Worm (Caenorhabditis elegans) whole organism, L1 larva: Measurements from ENCODE around the gene ZC250.2.
"Not testable (repeated sequence)": the region's sequence is repeated elsewhere in the genome, so short reads cannot be mapped to it uniquely, and the experiment has no call there.

ENCODE experiments used
- C34B4.2 ChIP-seq: sonication (generic microtip); optimal IDR thresholded peaks from 2 replicates; lab custom pipeline; 2017; ENCODE audit warnings: mild to moderate bottlenecking, missing genetic modification characterization, missing compliant biosample characterization
- aha-1 ChIP-seq: fragments of 150-350 bp; optimal IDR thresholded peaks from 2 replicates; lab custom pipeline; 2014; ENCODE audit warnings: missing biosample characterization, missing genetic modification characterization
- blmp-1 ChIP-seq: fragments of 150-350 bp; optimal IDR thresholded peaks from 2 replicates; lab custom pipeline; 2014; ENCODE audit warnings: missing biosample characterization, missing genetic modification characterization
- ceh-63 ChIP-seq: fragments of 200-800 bp; sonication (Bioruptor generic); optimal IDR thresholded peaks from 2 replicates; lab custom pipeline; 2018; ENCODE audit warnings: mild to moderate bottlenecking, missing genetic modification characterization, missing compliant biosample characterization
- ceh-88 ChIP-seq: fragments of 200-800 bp; sonication (Bioruptor generic); IDR thresholded peaks from 2 replicates; pipeline ENCODE4 v1.3.6; 2022; ENCODE audit warnings: missing genetic modification characterization, missing compliant biosample characterization
- ceh-90 ChIP-seq: sonication (generic microtip); optimal IDR thresholded peaks from 2 replicates; lab custom pipeline; 2016; ENCODE audit warnings: missing genetic modification characterization, missing compliant biosample characterization
- dpl-1 ChIP-seq, 3 experiments: fragments of 150-350 bp in 2 of 3; sonication (generic microtip) in 1 of 3; optimal IDR thresholded peaks; 2 replicates each; lab custom pipeline; 2014 to 2017; ENCODE audit warnings: missing biosample characterization in 3 of 3, missing genetic modification characterization in 3 of 3, missing genetic modification reagents in 3 of 3
- dsc-1 ChIP-seq: sonication (generic microtip); optimal IDR thresholded peaks from 2 replicates; lab custom pipeline; 2016; ENCODE audit warnings: mild to moderate bottlenecking, missing genetic modification characterization, missing compliant biosample characterization
- efl-1 ChIP-seq, 4 experiments: fragments of 150-350 bp; optimal IDR thresholded peaks in 3 of 4; peaks in 1 of 4; 1 replicate in 1 of 4; 2 replicates in 3 of 4; lab custom pipeline; 2014; ENCODE audit warnings: missing biosample characterization in 2 of 4, missing genetic modification characterization in 2 of 4, missing genetic modification reagents in 2 of 4
- egl-27 ChIP-seq, 2 experiments: fragments of 150-350 bp in 1 of 2; sonication (generic microtip); optimal IDR thresholded peaks; 3 replicates each; lab custom pipeline; 2017 to 2018; ENCODE audit warnings: missing biosample characterization in 2 of 2, missing genetic modification characterization in 2 of 2, missing genetic modification reagents in 2 of 2
- ets-5 ChIP-seq: fragments of 200-800 bp; sonication (Bioruptor generic); IDR thresholded peaks from 2 replicates; pipeline ENCODE4 v1.3.6; 2022; ENCODE audit warnings: missing genetic modification characterization, missing compliant biosample characterization
- grh-1 ChIP-seq: fragments of 200-800 bp; sonication (Bioruptor generic); IDR thresholded peaks from 2 replicates; pipeline ENCODE4 v1.3.6; 2022; ENCODE audit warnings: missing genetic modification reagents, missing genetic modification characterization, missing compliant biosample characterization
- hlh-17 ChIP-seq: fragments of 200-800 bp; sonication (Bioruptor generic); optimal IDR thresholded peaks from 2 replicates; lab custom pipeline; 2018; ENCODE audit warnings: missing genetic modification characterization, mild to moderate bottlenecking, missing compliant biosample characterization, moderate library complexity, borderline replicate concordance
- hpl-2 ChIP-seq: fragments of 150-350 bp; optimal IDR thresholded peaks from 2 replicates; lab custom pipeline; 2014; ENCODE audit warnings: missing biosample characterization, missing genetic modification reagents, missing genetic modification characterization
- irx-1 ChIP-seq: sonication (generic microtip); optimal IDR thresholded peaks from 2 replicates; lab custom pipeline; 2016; ENCODE audit warnings: missing genetic modification characterization, missing compliant biosample characterization
- isw-1 ChIP-seq: fragments of 200-800 bp; sonication (Bioruptor generic); IDR thresholded peaks from 2 replicates; pipeline ENCODE4 v1.3.6; 2022; ENCODE audit warnings: missing genetic modification characterization, missing compliant biosample characterization
- lin-39 ChIP-seq: fragments of 150-350 bp; optimal IDR thresholded peaks from 2 replicates; lab custom pipeline; 2014; ENCODE audit warnings: missing biosample characterization, missing genetic modification reagents, missing genetic modification characterization
- mab-9 ChIP-seq: fragments of 200-800 bp; sonication (Bioruptor generic); IDR thresholded peaks from 2 replicates; pipeline ENCODE4 v1.3.6; 2022; ENCODE audit warnings: missing genetic modification reagents, missing genetic modification characterization, missing compliant biosample characterization
- nhr-12 ChIP-seq: sonication (generic microtip); optimal IDR thresholded peaks from 2 replicates; lab custom pipeline; 2017; ENCODE audit warnings: missing biosample characterization, missing genetic modification characterization
- nhr-47 ChIP-seq: sonication (generic microtip); optimal IDR thresholded peaks from 2 replicates; lab custom pipeline; 2016; ENCODE audit warnings: mild to moderate bottlenecking, missing genetic modification characterization, moderate library complexity, missing compliant biosample characterization
- nhr-84 ChIP-seq: sonication (generic microtip); optimal IDR thresholded peaks from 2 replicates; lab custom pipeline; 2017; ENCODE audit warnings: missing biosample characterization, missing genetic modification characterization
- nhr-85 ChIP-seq: sonication (generic microtip); peaks from one replicate; lab custom pipeline; 2016; ENCODE audit warnings: missing genetic modification characterization, inconsistent platforms, missing compliant biosample characterization
- pag-3 ChIP-seq: sonication (generic microtip); optimal IDR thresholded peaks from 2 replicates; lab custom pipeline; 2017; ENCODE audit warnings: missing genetic modification characterization, mild to moderate bottlenecking, missing compliant biosample characterization, antibody characterized with exemption, borderline replicate concordance; ENCODE audit not compliant: insufficient read depth
- rnt-1 ChIP-seq: sonication (generic microtip); optimal IDR thresholded peaks from 2 replicates; lab custom pipeline; 2016; ENCODE audit warnings: mild to moderate bottlenecking, missing genetic modification characterization, moderate library complexity, missing compliant biosample characterization
- sup-37 ChIP-seq: fragments of 200-800 bp; sonication (Bioruptor generic); optimal IDR thresholded peaks from 2 replicates; lab custom pipeline; 2018; ENCODE audit warnings: mild to moderate bottlenecking, missing genetic modification characterization, missing compliant biosample characterization
- tbx-2 ChIP-seq: sonication (generic microtip); optimal IDR thresholded peaks from 2 replicates; lab custom pipeline; 2016; ENCODE audit warnings: missing genetic modification characterization, missing compliant biosample characterization
- unc-30 ChIP-seq: sonication (generic microtip); optimal IDR thresholded peaks from 2 replicates; lab custom pipeline; 2017; ENCODE audit warnings: missing biosample characterization, missing genetic modification characterization
- unc-86 ChIP-seq: sonication (generic microtip); optimal IDR thresholded peaks from 2 replicates; lab custom pipeline; 2016; ENCODE audit warnings: missing genetic modification characterization, missing compliant biosample characterization
- vab-15 ChIP-seq: sonication (generic microtip); optimal IDR thresholded peaks from 2 replicates; lab custom pipeline; 2017; ENCODE audit warnings: missing genotype, mild to moderate bottlenecking, missing genetic modification characterization, missing compliant biosample characterization
- xbp-1 ChIP-seq: sonication (generic microtip); optimal IDR thresholded peaks from 2 replicates; lab custom pipeline; 2016; ENCODE audit warnings: missing genetic modification characterization, missing compliant biosample characterization

The ZC250.2 gene

DNA sequence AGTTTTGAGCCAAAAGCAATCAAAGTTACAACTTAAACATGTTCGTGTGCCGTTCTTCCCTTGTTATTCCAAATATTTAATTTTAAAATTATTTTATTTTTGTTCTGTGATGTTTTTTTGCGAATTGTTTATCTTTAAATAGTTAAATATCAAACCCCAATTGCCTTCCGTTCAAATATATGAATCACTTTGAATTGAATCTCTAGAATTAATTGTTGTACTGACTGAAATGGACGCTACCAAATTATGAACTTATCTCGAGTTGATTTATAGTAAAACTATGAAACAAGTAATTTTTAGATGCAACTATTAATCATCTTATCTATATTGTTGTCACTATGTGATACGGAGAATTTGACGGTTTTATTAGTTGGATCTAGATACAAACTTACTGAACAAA is at the start of gene ZC250.2:
Gene ZC250.2 (plus strand): TSS at position 301 of the 400 bp plus-strand sequence.
- no peak for TF ChIP-seq ceh-63 (GFP tag; lab: Kevin White, UChicago)
- TF ChIP-seq tbx-2 (tag; lab: Kevin White, UChicago), result no peak
- peak; percentile 48 for TF ChIP-seq nhr-85 (tag; lab: Kevin White, UChicago)
- no peak for TF ChIP-seq nhr-47 (tag; lab: Kevin White, UChicago)

DNA sequence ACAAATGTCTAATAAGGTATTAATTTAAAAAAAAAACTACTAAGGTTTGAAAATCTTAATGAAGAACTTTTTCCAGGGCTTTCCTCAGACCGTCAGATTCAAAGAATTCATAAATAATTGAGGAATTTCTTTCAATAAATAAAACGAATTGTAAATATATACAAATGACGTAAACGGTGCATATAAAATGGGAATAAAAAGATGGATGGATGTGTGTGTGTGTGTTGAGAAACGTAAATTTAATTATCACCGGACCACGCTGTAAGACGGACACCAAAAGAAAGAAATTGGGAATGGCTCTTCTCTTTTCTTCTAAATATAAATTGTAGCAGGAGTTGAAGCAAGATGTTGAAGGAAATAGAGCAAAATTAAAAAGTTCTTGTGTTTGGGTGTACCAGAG is 45.9 kb upstream of the ZC250.2 start:
- TF ChIP-seq aha-1 (tag; lab: Kevin White, UChicago) (no peak), pag-3 (tag; lab: Kevin White, UChicago) (no peak), C34B4.2 (tag; lab: Kevin White, UChicago) (no peak), egl-27 (tag; optimal IDR thresholded peaks at IDR 0.05; lab: Kevin White, UChicago) (no peak), nhr-47 (tag; lab: Kevin White, UChicago) (no peak), ceh-63 (GFP tag; lab: Kevin White, UChicago) (peak; percentile 77), hpl-2 (GFP tag; lab: Kevin White, UChicago) (no peak), grh-1 (GFP tag; lab: Robert Waterston, UW) (no peak), unc-30 (tag; lab: Kevin White, UChicago) (no peak)

DNA sequence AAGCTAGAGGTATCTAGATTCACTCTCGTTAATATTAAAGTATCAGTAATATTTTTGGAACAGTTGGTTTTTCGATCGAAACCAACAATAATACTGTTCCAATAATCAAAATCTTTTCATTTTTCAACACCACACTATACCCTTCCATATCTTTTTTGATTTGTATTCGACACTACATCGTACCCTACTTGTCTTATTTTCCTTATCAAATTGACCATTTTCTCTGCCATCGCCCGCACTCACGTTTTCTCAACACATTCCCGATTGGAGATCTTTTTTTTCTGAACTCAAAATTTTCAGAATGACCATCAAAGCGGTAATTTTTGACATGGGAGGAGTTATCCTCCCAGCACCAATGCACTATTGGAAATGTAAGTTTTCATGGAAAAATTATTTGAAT is 44.6 kb upstream of the ZC250.2 start, which contains the start of gene acds-10:
Gene acds-10 (plus strand): TSS at position 301 of the 400 bp plus-strand sequence.
- TF ChIP-seq efl-1 (optimal IDR thresholded peaks at IDR 0.05; lab: Kevin White, UChicago) (no peak), efl-1 (GFP tag; optimal IDR thresholded peaks at IDR 0.05 in 1 of 2; lab: Kevin White, UChicago) (peak in 1 of 2 experiments; percentile 18), mab-9 (GFP tag; lab: Robert Waterston, UW) (no peak)

DNA sequence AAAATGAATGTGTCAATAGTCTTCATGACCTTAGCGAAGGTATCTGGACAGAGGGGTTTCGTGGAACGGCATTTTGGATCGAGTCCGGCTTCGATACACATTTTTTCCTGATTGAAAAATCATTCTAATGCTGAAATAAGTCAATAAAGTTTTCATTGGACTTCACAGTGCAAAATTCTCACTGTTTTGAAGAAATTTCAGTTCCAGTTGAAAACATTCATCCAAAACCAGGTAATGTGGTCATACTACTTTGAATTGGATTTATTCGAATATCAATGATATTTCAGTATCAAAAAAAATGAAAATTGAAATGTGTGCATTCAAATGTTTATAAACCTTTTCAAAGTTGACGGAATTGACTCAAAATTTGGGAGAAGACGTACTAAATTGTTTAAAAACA is 38.7 kb upstream of the ZC250.2 start, which contains the start of gene pgph-1:
Gene pgph-1 (minus strand): TSS at position 101 of the 400 bp plus-strand sequence.
- TF ChIP-seq hlh-17 (GFP tag; lab: Kevin White, UChicago) (no peak), lin-39 (no peak), unc-30 (tag; lab: Kevin White, UChicago) (no peak), unc-86 (tag; lab: Kevin White, UChicago) (no peak), xbp-1 (no peak), aha-1 (tag; lab: Kevin White, UChicago) (no peak), dsc-1 (tag; lab: Kevin White, UChicago) (no peak), nhr-84 (tag; lab: Kevin White, UChicago) (no peak), nhr-12 (no peak), blmp-1 (tag; lab: Kevin White, UChicago) (no peak), rnt-1 (tag; lab: Kevin White, UChicago) (no peak), egl-27 (tag; optimal IDR thresholded peaks at IDR 0.05; lab: Kevin White, UChicago) (no peak), hpl-2 (GFP tag; lab: Kevin White, UChicago) (no peak), dpl-1 (GFP tag; optimal IDR thresholded peaks at IDR 0.05; lab: Kevin White, UChicago) (no peak), ets-5 (GFP tag; lab: Robert Waterston, UW) (no peak), irx-1 (tag; lab: Kevin White, UChicago) (no peak), ceh-88 (no peak), sup-37 (no peak), C34B4.2 (tag; lab: Kevin White, UChicago) (no peak), isw-1 (no peak)

DNA sequence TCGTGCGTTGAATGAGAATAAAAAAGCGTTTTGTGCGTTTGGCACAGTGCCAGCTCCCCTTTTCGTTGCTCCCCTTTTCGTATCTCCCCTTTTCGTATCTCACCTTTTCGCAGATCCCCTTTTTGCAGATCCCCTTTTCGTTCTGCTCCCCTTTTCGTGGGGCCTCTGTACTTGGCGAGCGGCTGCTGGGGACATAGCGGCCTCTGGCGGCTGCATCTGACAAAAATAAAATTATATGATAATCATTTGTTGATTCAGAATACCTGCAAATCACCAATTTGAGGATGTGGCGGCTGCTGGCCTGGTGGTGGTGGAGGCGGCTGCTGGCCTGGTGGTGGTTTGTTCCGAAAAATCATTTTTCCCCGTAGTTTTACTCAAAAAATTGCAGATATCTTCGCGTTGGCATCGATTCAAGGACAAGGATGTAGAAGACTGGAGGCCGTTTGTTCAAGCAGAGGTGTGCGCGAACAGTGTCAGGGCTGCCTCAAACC is 36.9 kb upstream of the ZC250.2 start, which contains the start of gene K09H11.11:
Gene K09H11.11 (minus strand): TSS at position 51 of the 491 bp plus-strand sequence.
- not testable (repeated sequence) for TF ChIP-seq ceh-90, vab-15, tbx-2 (tag; lab: Kevin White, UChicago)
